Worm (Caenorhabditis elegans) whole organism, young adult: ENCODE data around the gene srbc-51.
"Not testable (repeated sequence)": the region's sequence is repeated elsewhere in the genome, so short reads cannot be mapped to it uniquely, and the experiment has no call there.

Experiments
- B0261.1 ChIP-seq: sonication (generic microtip); optimal IDR thresholded peaks from 2 replicates; lab custom pipeline; 2016; ENCODE audit warnings: mild to moderate bottlenecking, missing genetic modification characterization, moderate library complexity, missing compliant biosample characterization
- F33H1.4 ChIP-seq: fragments of 200-800 bp; sonication (Bioruptor generic); IDR thresholded peaks from 2 replicates; pipeline ENCODE4 v1.3.6; 2022; ENCODE audit warnings: missing genetic modification reagents, missing genetic modification characterization, missing compliant biosample characterization
- F39B2.1 ChIP-seq: fragments of 200-800 bp; sonication (Bioruptor generic); IDR thresholded peaks from 2 replicates; pipeline ENCODE4 v1.3.6; 2022; ENCODE audit warnings: missing genetic modification reagents, missing genetic modification characterization, missing compliant biosample characterization
- F49E8.2 ChIP-seq: sonication (generic microtip); optimal IDR thresholded peaks from 3 replicates; lab custom pipeline; 2017; ENCODE audit warnings: missing genetic modification characterization, mild to moderate bottlenecking, missing compliant biosample characterization, antibody characterized with exemption, moderate library complexity; ENCODE audit not compliant: insufficient read depth
- K11D2.4 ChIP-seq: fragments of 200-800 bp; sonication (Bioruptor generic); IDR thresholded peaks from 2 replicates; pipeline ENCODE4 v1.3.6; 2022; ENCODE audit warnings: missing genetic modification reagents, missing genetic modification characterization, missing compliant biosample characterization
- Y79H2A.3 ChIP-seq: fragments of 200-800 bp; sonication (Bioruptor generic); conservative IDR thresholded peaks from 2 replicates; pipeline ENCODE4 v1.3.6; 2022; ENCODE audit warnings: missing genetic modification reagents, missing genetic modification characterization, missing compliant biosample characterization
- ZK185.1 ChIP-seq: sonication (generic microtip); optimal IDR thresholded peaks from 2 replicates; lab custom pipeline; 2016; ENCODE audit warnings: mild to moderate bottlenecking, missing genetic modification characterization, missing compliant biosample characterization; ENCODE audit not compliant: poor library complexity, severe bottlenecking
- athp-1 ChIP-seq: sonication (generic microtip); optimal IDR thresholded peaks from 2 replicates; lab custom pipeline; 2017; ENCODE audit warnings: mild to moderate bottlenecking, missing genetic modification characterization, missing compliant biosample characterization
- attf-5 ChIP-seq: fragments of 200-800 bp; sonication (Bioruptor generic); optimal IDR thresholded peaks from 2 replicates; lab custom pipeline; 2018; ENCODE audit warnings: mild to moderate bottlenecking, missing genetic modification characterization, missing compliant biosample characterization
- ceh-100 ChIP-seq: fragments of 200-800 bp; sonication (Bioruptor generic); IDR thresholded peaks from 2 replicates; pipeline ENCODE4 v1.3.6; 2022; ENCODE audit warnings: missing genetic modification reagents, missing genetic modification characterization, missing compliant biosample characterization
- die-1 ChIP-seq: sonication (generic microtip); optimal IDR thresholded peaks from 2 replicates; lab custom pipeline; 2016; ENCODE audit warnings: missing genotype, mild to moderate bottlenecking, missing genetic modification characterization, missing compliant biosample characterization
- efl-1 ChIP-seq: fragments of 150-350 bp; optimal IDR thresholded peaks from 2 replicates; lab custom pipeline; 2014; ENCODE audit warnings: missing biosample characterization, missing genetic modification reagents, missing genetic modification characterization
- ekl-4 ChIP-seq: fragments of 200-800 bp; sonication (Bioruptor generic); IDR thresholded peaks from 2 replicates; pipeline ENCODE4 v1.3.6; 2022; ENCODE audit warnings: missing genetic modification reagents, missing genetic modification characterization, missing compliant biosample characterization
- fkh-3 ChIP-seq: sonication (generic microtip); optimal IDR thresholded peaks from 2 replicates; lab custom pipeline; 2016; ENCODE audit warnings: mild to moderate bottlenecking, missing genetic modification characterization, missing compliant biosample characterization
- him-1 ChIP-seq: sonication (generic microtip); optimal IDR thresholded peaks from 2 replicates; lab custom pipeline; 2016; ENCODE audit warnings: missing genotype, missing genetic modification reagents, missing genetic modification characterization, missing compliant biosample characterization
- hlh-26 ChIP-seq: fragments of 200-800 bp; sonication (Bioruptor generic); conservative IDR thresholded peaks from 2 replicates; pipeline ENCODE4 v1.3.6; 2022; ENCODE audit warnings: missing genetic modification reagents, missing genetic modification characterization, missing compliant biosample characterization
- let-607 ChIP-seq, 2 experiments: fragments of 200-800 bp in 1 of 2; sonication (Bioruptor generic) in 1 of 2; sonication (generic microtip) in 1 of 2; optimal IDR thresholded peaks; 2 replicates each; lab custom pipeline; 2016 to 2018; ENCODE audit warnings: mild to moderate bottlenecking in 2 of 2, missing compliant biosample characterization in 2 of 2, missing genetic modification characterization in 2 of 2, moderate library complexity in 2 of 2, missing genotype in 1 of 2
- lin-40 ChIP-seq: sonication (generic microtip); optimal IDR thresholded peaks from 2 replicates; lab custom pipeline; 2016; ENCODE audit warnings: missing genetic modification characterization, mild to moderate bottlenecking, missing compliant biosample characterization, missing genotype, missing genetic modification reagents
- madf-10 ChIP-seq: sonication (generic microtip); optimal IDR thresholded peaks from 2 replicates; lab custom pipeline; 2016; ENCODE audit warnings: mild to moderate bottlenecking, missing genetic modification characterization, missing compliant biosample characterization
- madf-3 ChIP-seq: fragments of 200-800 bp; sonication (Bioruptor generic); IDR thresholded peaks from 2 replicates; pipeline ENCODE4 v1.3.6; 2022; ENCODE audit warnings: missing genetic modification reagents, missing genetic modification characterization, missing compliant biosample characterization
- madf-6 ChIP-seq: fragments of 200-800 bp; sonication (Bioruptor generic); IDR thresholded peaks from 2 replicates; pipeline ENCODE4 v1.3.6; 2022; ENCODE audit warnings: missing genetic modification reagents, missing genetic modification characterization, missing compliant biosample characterization
- mcd-1 ChIP-seq: fragments of 200-800 bp; sonication (Bioruptor generic); IDR thresholded peaks from 2 replicates; pipeline ENCODE4 v1.3.6; 2022; ENCODE audit warnings: missing genetic modification reagents, missing genetic modification characterization, missing compliant biosample characterization
- mes-4 ChIP-seq: sonication (generic microtip); optimal IDR thresholded peaks from 2 replicates; lab custom pipeline; 2016; ENCODE audit warnings: missing genotype, missing genetic modification characterization, missing compliant biosample characterization
- mxl-1 ChIP-seq: sonication (generic microtip); optimal IDR thresholded peaks from 2 replicates; lab custom pipeline; 2016; ENCODE audit warnings: missing genetic modification characterization, missing compliant biosample characterization
- nfya-2 ChIP-seq: fragments of 200-800 bp; sonication (Bioruptor generic); IDR thresholded peaks from 2 replicates; pipeline ENCODE4 v1.3.6; 2022; ENCODE audit warnings: missing genetic modification reagents, missing genetic modification characterization, missing compliant biosample characterization
- nhr-120 ChIP-seq: fragments of 200-800 bp; sonication (Bioruptor generic); IDR thresholded peaks from 2 replicates; pipeline ENCODE4 v1.3.6; 2022; ENCODE audit warnings: missing genetic modification characterization, missing compliant biosample characterization
- nhr-90 ChIP-seq: sonication (generic microtip); optimal IDR thresholded peaks from 2 replicates; lab custom pipeline; 2016; ENCODE audit warnings: missing genotype, mild to moderate bottlenecking, missing genetic modification characterization, missing compliant biosample characterization
- rpc-1 ChIP-seq, 2 experiments: fragments of 150-350 bp in 1 of 2; sonication (generic microtip) in 1 of 2; optimal IDR thresholded peaks; 2 replicates each; lab custom pipeline; 2014 to 2018; ENCODE audit warnings: missing biosample characterization in 1 of 2, missing genetic modification characterization in 1 of 2, missing genetic modification reagents in 1 of 2, missing genotype in 1 of 2
- sea-2 ChIP-seq: fragments of 200-800 bp; sonication (Bioruptor generic); IDR thresholded peaks from 2 replicates; pipeline ENCODE4 v1.3.6; 2022; ENCODE audit warnings: missing genetic modification characterization, missing compliant biosample characterization
- snpc-4 ChIP-seq, 5 experiments: fragments of 150-350 bp in 1 of 5; sonication (generic microtip) in 4 of 5; optimal IDR thresholded peaks; 2 replicates each; lab custom pipeline; 2014 to 2018; ENCODE audit warnings: missing genetic modification characterization in 5 of 5, missing biosample characterization in 3 of 5, antibody characterized with exemption in 2 of 5, mild to moderate bottlenecking in 2 of 5, missing compliant biosample characterization in 2 of 5, missing genotype in 2 of 5, moderate library complexity in 2 of 5, missing genetic modification reagents in 1 of 5
- tbp1 ChIP-seq: fragments of 200-800 bp; sonication (Bioruptor generic); optimal IDR thresholded peaks from 2 replicates; lab custom pipeline; 2018; ENCODE audit warnings: mild to moderate bottlenecking, missing genetic modification characterization, missing compliant biosample characterization
- tbx-9 ChIP-seq: sonication (generic microtip); optimal IDR thresholded peaks from 2 replicates; lab custom pipeline; 2016; ENCODE audit warnings: borderline replicate concordance, missing genetic modification characterization, inconsistent platforms, missing compliant biosample characterization
- unc-62 ChIP-seq: fragments of 150-350 bp; optimal IDR thresholded peaks from 2 replicates; lab custom pipeline; 2014; ENCODE audit warnings: missing biosample characterization, missing genetic modification reagents, missing genetic modification characterization
- zfh-2 ChIP-seq: fragments of 200-800 bp; sonication (Bioruptor generic); conservative IDR thresholded peaks from 2 replicates; pipeline ENCODE4 v1.3.6; 2022; ENCODE audit warnings: missing genetic modification reagents, missing genetic modification characterization, missing compliant biosample characterization
- ztf-3 ChIP-seq: fragments of 200-800 bp; sonication (Bioruptor generic); optimal IDR thresholded peaks from 2 replicates; lab custom pipeline; 2018; ENCODE audit warnings: mild to moderate bottlenecking, missing genetic modification characterization, missing compliant biosample characterization

The srbc-51 gene

ce11 chrV:15833622-15834021 lies 7.4 kb downstream of the srbc-51 start, which contains the start of gene srbc-54:
Gene srbc-54, minus strand, starts transcription at chrV:15833722.
- TF ChIP-seq F33H1.4 (GFP tag; lab: Robert Waterston, UW) (no peak), madf-10 (tag; lab: Kevin White, UChicago) (no peak), mes-4 (no peak), snpc-4 (GFP tag; optimal IDR thresholded peaks at IDR 0.05; lab: Kevin White, UChicago) (no peak), snpc-4 (tag; optimal IDR thresholded peaks at IDR 0.05; lab: Kevin White, UChicago) (no peak), athp-1 (tag; lab: Kevin White, UChicago) (no peak), lin-40 (no peak), efl-1 (GFP tag; lab: Kevin White, UChicago) (no peak), madf-3 (GFP tag; lab: Robert Waterston, UW) (no peak), nfya-2 (GFP tag; lab: Robert Waterston, UW) (no peak), tbx-9 (tag; lab: Kevin White, UChicago) (no peak), tbp1 (GFP tag; lab: Kevin White, UChicago) (no peak), F49E8.2 (no peak), attf-5 (GFP tag; lab: Kevin White, UChicago) (no peak), ekl-4 (GFP tag; lab: Robert Waterston, UW) (no peak)

ce11 chrV:15841095-15841494 lies 14.9 kb downstream of the srbc-51 start, which contains the start of gene srh-149:
Gene srh-149, minus strand, starts transcription at chrV:15841195.
- TF ChIP-seq F39B2.1 = no peak
- TF ChIP-seq fkh-3 = no peak
- no peak for TF ChIP-seq snpc-4 (GFP tag; optimal IDR thresholded peaks at IDR 0.05; lab: Kevin White, UChicago)
- TF ChIP-seq snpc-4 (tag; optimal IDR thresholded peaks at IDR 0.05; lab: Kevin White, UChicago) = no peak
- TF ChIP-seq him-1 (tag; lab: Kevin White, UChicago) = no peak
- no peak for TF ChIP-seq unc-62
- no peak for TF ChIP-seq mxl-1 (tag; lab: Kevin White, UChicago)
- no peak for TF ChIP-seq B0261.1
- no peak for TF ChIP-seq rpc-1 (optimal IDR thresholded peaks at IDR 0.05; lab: Kevin White, UChicago)
- no peak for TF ChIP-seq rpc-1 (tag; optimal IDR thresholded peaks at IDR 0.05; lab: Kevin White, UChicago)
- no peak for TF ChIP-seq let-607 (tag; optimal IDR thresholded peaks at IDR 0.05; lab: Kevin White, UChicago)
- TF ChIP-seq nhr-120 (GFP tag; lab: Robert Waterston, UW) = no peak
- TF ChIP-seq Y79H2A.3 (GFP tag; lab: Robert Waterston, UW) = no peak
- no peak for TF ChIP-seq nhr-90 (tag; lab: Kevin White, UChicago)
- TF ChIP-seq, all 124 proteins: peak for 0

ce11 chrV:15850276-15850811 lies 24.1 kb downstream of the srbc-51 start, which contains the start of gene srh-147:
Gene srh-147, minus strand, starts transcription at chrV:15850326.
- TF ChIP-seq ceh-100 (GFP tag; lab: Robert Waterston, UW); ekl-4 (GFP tag; lab: Robert Waterston, UW); ztf-3 (GFP tag; lab: Kevin White, UChicago): not testable (repeated sequence)

ce11 chrV:15858292-15858691 lies 32.1 kb downstream of the srbc-51 start, which contains the start of gene srh-148:
Gene srh-148, minus strand, starts transcription at chrV:15858392.
- TF ChIP-seq die-1 (no peak), mcd-1 (GFP tag; lab: Robert Waterston, UW) (no peak), sea-2 (GFP tag; lab: Robert Waterston, UW) (no peak), K11D2.4 (GFP tag; lab: Robert Waterston, UW) (no peak), zfh-2 (GFP tag; lab: Robert Waterston, UW) (no peak), ZK185.1 (no peak), madf-6 (GFP tag; lab: Robert Waterston, UW) (no peak), hlh-26 (GFP tag; lab: Robert Waterston, UW) (no peak), mes-4 (no peak)
